Fruit fly (Drosophila melanogaster) whole organism, prepupa: ENCODE measurements around the gene CG34426.
A peak's percentile ranks its signal among the peaks of the same experiment; 100 is the strongest.

Source experiments
- CG11902 ChIP-seq: fragments of 200-800 bp; sonication (Bioruptor generic); optimal IDR thresholded peaks from 3 replicates; lab custom pipeline; 2016; ENCODE audit warnings: missing biosample characterization, missing genetic modification characterization
- CG3919 ChIP-seq: fragments of 200-800 bp; sonication (Bioruptor generic); optimal IDR thresholded peaks from 3 replicates; lab custom pipeline; 2016; ENCODE audit warnings: missing biosample characterization, missing genetic modification characterization
- CG6808 ChIP-seq: fragments of 200-800 bp; sonication (Bioruptor generic); optimal IDR thresholded peaks from 3 replicates; lab custom pipeline; 2017; ENCODE audit warnings: missing biosample characterization, missing genetic modification characterization, mild to moderate bottlenecking, moderate library complexity, missing genetic modification reagents
- CG8319 ChIP-seq: fragments of 200-800 bp; sonication (Bioruptor generic); optimal IDR thresholded peaks from 3 replicates; lab custom pipeline; 2016; ENCODE audit warnings: missing biosample characterization, missing genetic modification characterization
- Eip78C ChIP-seq: fragments of 200-800 bp; sonication (Bioruptor generic); peaks from one replicate; lab custom pipeline; 2016; ENCODE audit warnings: missing biosample characterization, missing genetic modification characterization
- Smox ChIP-seq: fragments of 200-800 bp; sonication (Bioruptor generic); optimal IDR thresholded peaks from 3 replicates; lab custom pipeline; 2016; ENCODE audit warnings: missing biosample characterization, missing genetic modification characterization
- Sox14 ChIP-seq: fragments of 200-800 bp; sonication (Bioruptor generic); optimal IDR thresholded peaks from 3 replicates; lab custom pipeline; 2016; ENCODE audit warnings: missing biosample characterization, missing genetic modification characterization
- fd85E ChIP-seq: fragments of 200-800 bp; sonication (Bioruptor generic); optimal IDR thresholded peaks from 3 replicates; lab custom pipeline; 2016; ENCODE audit warnings: missing biosample characterization, missing genetic modification characterization
- fkh ChIP-seq: fragments of 200-800 bp; sonication (Bioruptor generic); optimal IDR thresholded peaks from 3 replicates; lab custom pipeline; 2017; ENCODE audit warnings: missing biosample characterization, mild to moderate bottlenecking, missing genetic modification characterization, moderate library complexity
- pdm3 ChIP-seq: fragments of 200-800 bp; sonication (Bioruptor generic); optimal IDR thresholded peaks from 3 replicates; lab custom pipeline; 2016; ENCODE audit warnings: missing biosample characterization, missing genetic modification characterization

DNA sequence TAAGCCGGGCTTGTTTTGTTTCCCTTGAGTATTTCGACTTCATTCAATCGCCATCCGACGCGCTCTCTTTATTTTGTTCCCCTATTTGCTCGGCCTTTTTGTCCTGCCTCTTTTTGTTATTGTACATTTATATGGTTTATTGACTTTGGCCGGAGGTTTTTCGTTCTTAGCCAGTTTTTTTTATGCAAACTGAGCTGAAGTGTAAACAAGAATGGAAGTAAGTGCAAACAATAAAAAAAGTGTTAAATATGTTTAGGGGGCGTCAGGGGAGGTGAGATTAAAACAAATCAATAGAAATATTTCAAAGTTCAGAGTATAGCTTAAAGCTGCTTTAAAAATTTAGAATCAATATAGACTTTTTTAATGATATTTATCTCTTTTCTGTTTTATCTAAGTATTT, 32.2 kb downstream of the CG34426 start:
- TF ChIP-seq CG11902 (GFP tag; lab: Kevin White, UChicago) = no peak
- TF ChIP-seq CG3919 = no peak
- no peak for TF ChIP-seq CG8319 (GFP tag; lab: Kevin White, UChicago)
- TF ChIP-seq pdm3 (GFP tag; lab: Kevin White, UChicago) = no peak
- TF ChIP-seq fd85E = no peak
- no peak for TF ChIP-seq Smox (GFP tag; lab: Kevin White, UChicago)
- no peak for TF ChIP-seq CG6808
- peak; percentile 87 for TF ChIP-seq fkh (GFP tag; lab: Kevin White, UChicago)
- no peak for TF ChIP-seq Sox14 (GFP tag; lab: Kevin White, UChicago)
- peak; percentile 69 for TF ChIP-seq Eip78C (GFP tag; lab: Kevin White, UChicago)
